Fruit fly (Drosophila melanogaster) whole organism, prepupa: ENCODE results near the gene gzl.
A peak's percentile ranks its signal among the peaks of the same experiment; 100 is the strongest.

Experiments
- Blimp-1 ChIP-seq: fragments of 200-800 bp; sonication (Bioruptor generic); optimal IDR thresholded peaks from 3 replicates; lab custom pipeline; 2017; ENCODE audit warnings: missing biosample characterization, missing genetic modification characterization, mild to moderate bottlenecking, moderate library complexity, missing genetic modification reagents
- CG10631 ChIP-seq: fragments of 200-800 bp; sonication (Bioruptor generic); optimal IDR thresholded peaks from 2 replicates; lab custom pipeline; 2016; ENCODE audit warnings: missing biosample characterization, missing genetic modification characterization
- CG11294 ChIP-seq: fragments of 200-800 bp; sonication (Bioruptor generic); IDR thresholded peaks from 2 replicates; pipeline ENCODE4 v1.3.6; 2022; ENCODE audit warnings: missing biosample characterization, missing genetic modification characterization
- CG11762 ChIP-seq: fragments of 200-800 bp; sonication (Bioruptor generic); optimal IDR thresholded peaks from 3 replicates; lab custom pipeline; 2016; ENCODE audit warnings: missing biosample characterization, missing genetic modification characterization; ENCODE audit not compliant: insufficient read depth
- CG11902 ChIP-seq: fragments of 200-800 bp; sonication (Bioruptor generic); optimal IDR thresholded peaks from 3 replicates; lab custom pipeline; 2016; ENCODE audit warnings: missing biosample characterization, missing genetic modification characterization
- CG15336 ChIP-seq: fragments of 200-800 bp; sonication (Bioruptor generic); IDR thresholded peaks from 2 replicates; pipeline ENCODE4 v1.3.6; 2022; ENCODE audit warnings: missing biosample characterization, missing genetic modification characterization
- CG1621 ChIP-seq: fragments of 200-800 bp; sonication (Bioruptor generic); optimal IDR thresholded peaks from 3 replicates; lab custom pipeline; 2018; ENCODE audit warnings: missing biosample characterization, mild to moderate bottlenecking, missing genetic modification characterization
- CG16779 ChIP-seq: fragments of 200-800 bp; sonication (Bioruptor generic); optimal IDR thresholded peaks from 3 replicates; lab custom pipeline; 2017; ENCODE audit warnings: missing biosample characterization, mild to moderate bottlenecking, missing genetic modification characterization
- CG3032 ChIP-seq: fragments of 200-800 bp; optimal IDR thresholded peaks from 2 replicates; lab custom pipeline; 2019; ENCODE audit warnings: missing biosample characterization, mild to moderate bottlenecking, missing genetic modification characterization, moderate library complexity
- CG31627 ChIP-seq: fragments of 200-800 bp; sonication (Bioruptor generic); optimal IDR thresholded peaks from 3 replicates; lab custom pipeline; 2016; ENCODE audit warnings: missing biosample characterization, missing genetic modification characterization
- CG34406 ChIP-seq: fragments of 200-800 bp; sonication (Bioruptor generic); optimal IDR thresholded peaks from 3 replicates; lab custom pipeline; 2016; ENCODE audit warnings: missing biosample characterization, missing genetic modification characterization
- CG3919 ChIP-seq: fragments of 200-800 bp; sonication (Bioruptor generic); optimal IDR thresholded peaks from 3 replicates; lab custom pipeline; 2016; ENCODE audit warnings: missing biosample characterization, missing genetic modification characterization
- CG4318 ChIP-seq: fragments of 200-800 bp; sonication (Bioruptor generic); optimal IDR thresholded peaks from 3 replicates; lab custom pipeline; 2017; ENCODE audit warnings: missing biosample characterization, mild to moderate bottlenecking, missing genetic modification characterization
- CG6163 ChIP-seq: fragments of 200-800 bp; sonication (Bioruptor generic); IDR thresholded peaks from 3 replicates; pipeline ENCODE4 v1.3.6; 2022; ENCODE audit warnings: missing biosample characterization, missing genetic modification characterization
- CG6276 ChIP-seq: fragments of 200-800 bp; sonication (Bioruptor generic); optimal IDR thresholded peaks from 2 replicates; lab custom pipeline; 2017; ENCODE audit warnings: missing biosample characterization, mild to moderate bottlenecking, missing genetic modification characterization
- CG6792 ChIP-seq: fragments of 200-800 bp; sonication (Bioruptor generic); optimal IDR thresholded peaks from 3 replicates; lab custom pipeline; 2016; ENCODE audit warnings: missing biosample characterization, missing genetic modification characterization
- CG6808 ChIP-seq: fragments of 200-800 bp; sonication (Bioruptor generic); optimal IDR thresholded peaks from 3 replicates; lab custom pipeline; 2017; ENCODE audit warnings: missing biosample characterization, missing genetic modification characterization, mild to moderate bottlenecking, moderate library complexity, missing genetic modification reagents
- CG6854 ChIP-seq: fragments of 200-800 bp; sonication (Bioruptor generic); optimal IDR thresholded peaks from 2 replicates; lab custom pipeline; 2017; ENCODE audit warnings: missing biosample characterization, mild to moderate bottlenecking, missing genetic modification characterization
- CG7368 ChIP-seq: fragments of 200-800 bp; sonication (Bioruptor generic); optimal IDR thresholded peaks from 3 replicates; lab custom pipeline; 2016; ENCODE audit warnings: missing biosample characterization, missing genetic modification characterization
- CG8632 ChIP-seq: fragments of 200-800 bp; sonication (Bioruptor generic); optimal IDR thresholded peaks from 3 replicates; lab custom pipeline; 2016; ENCODE audit warnings: missing biosample characterization, missing genetic modification characterization
- CG9139 ChIP-seq: fragments of 200-800 bp; sonication (Bioruptor generic); optimal IDR thresholded peaks from 3 replicates; lab custom pipeline; 2017; ENCODE audit warnings: missing biosample characterization, mild to moderate bottlenecking, missing genetic modification characterization
- Eip75B ChIP-seq: fragments of 200-800 bp; sonication (Bioruptor generic); optimal IDR thresholded peaks from 3 replicates; lab custom pipeline; 2016; ENCODE audit warnings: missing biosample characterization, missing genetic modification characterization
- Eip78C ChIP-seq: fragments of 200-800 bp; sonication (Bioruptor generic); peaks from one replicate; lab custom pipeline; 2016; ENCODE audit warnings: missing biosample characterization, missing genetic modification characterization
- Eip93F ChIP-seq: fragments of 200-800 bp; sonication (Bioruptor generic); optimal IDR thresholded peaks from 2 replicates; lab custom pipeline; 2016; ENCODE audit warnings: missing biosample characterization, mild to moderate bottlenecking, missing genetic modification characterization
- Ets21C ChIP-seq: fragments of 200-800 bp; sonication (Bioruptor generic); optimal IDR thresholded peaks from 3 replicates; lab custom pipeline; 2016; ENCODE audit warnings: missing biosample characterization, missing genetic modification characterization
- Ets96B ChIP-seq: fragments of 200-800 bp; optimal IDR thresholded peaks from 2 replicates; lab custom pipeline; 2019; ENCODE audit warnings: missing biosample characterization, mild to moderate bottlenecking, missing genetic modification characterization, moderate library complexity
- Gug ChIP-seq: fragments of 200-800 bp; sonication (Bioruptor generic); IDR thresholded peaks from 2 replicates; pipeline ENCODE4 v1.3.6; 2022; ENCODE audit warnings: missing biosample characterization, missing genetic modification characterization
- Hr39 ChIP-seq: fragments of 200-800 bp; sonication (Bioruptor generic); optimal IDR thresholded peaks from 2 replicates; lab custom pipeline; 2016; ENCODE audit warnings: missing biosample characterization, missing genetic modification characterization
- Hr4 ChIP-seq: fragments of 200-800 bp; sonication (Bioruptor generic); optimal IDR thresholded peaks from 3 replicates; lab custom pipeline; 2016; ENCODE audit warnings: missing biosample characterization, missing genetic modification characterization
- Lpt ChIP-seq: fragments of 200-800 bp; sonication (Bioruptor generic); optimal IDR thresholded peaks from 3 replicates; lab custom pipeline; 2016; ENCODE audit warnings: missing biosample characterization, missing genetic modification characterization
- OdsH ChIP-seq: fragments of 200-800 bp; sonication (Bioruptor generic); optimal IDR thresholded peaks from 3 replicates; lab custom pipeline; 2016; ENCODE audit warnings: missing biosample characterization, missing genetic modification characterization
- Sox102F ChIP-seq: fragments of 200-800 bp; sonication (Bioruptor generic); optimal IDR thresholded peaks from 2 replicates; lab custom pipeline; 2016; ENCODE audit warnings: missing biosample characterization, mild to moderate bottlenecking, missing genetic modification characterization
- Sox15 ChIP-seq: fragments of 200-800 bp; sonication (Bioruptor generic); optimal IDR thresholded peaks from 3 replicates; lab custom pipeline; 2016; ENCODE audit warnings: missing biosample characterization, missing genetic modification characterization
- achi ChIP-seq: fragments of 200-800 bp; sonication (Bioruptor generic); optimal IDR thresholded peaks from 3 replicates; lab custom pipeline; 2016; ENCODE audit warnings: missing biosample characterization, missing genetic modification characterization
- acj6 ChIP-seq: fragments of 200-800 bp; sonication (Bioruptor generic); optimal IDR thresholded peaks from 3 replicates; lab custom pipeline; 2016; ENCODE audit warnings: missing biosample characterization, missing genetic modification characterization
- cyc ChIP-seq: fragments of 200-800 bp; sonication (Bioruptor generic); optimal IDR thresholded peaks from 3 replicates; lab custom pipeline; 2016; ENCODE audit warnings: missing biosample characterization, missing genetic modification characterization
- dac ChIP-seq: fragments of 200-800 bp; sonication (Bioruptor generic); optimal IDR thresholded peaks from 2 replicates; lab custom pipeline; 2017; ENCODE audit warnings: missing biosample characterization, mild to moderate bottlenecking, missing genetic modification characterization
- eg ChIP-seq: fragments of 200-800 bp; sonication (Bioruptor generic); IDR thresholded peaks from 3 replicates; pipeline ENCODE4 v1.3.6; 2022; ENCODE audit warnings: missing biosample characterization, missing genetic modification characterization
- esn ChIP-seq: fragments of 200-800 bp; sonication (Bioruptor generic); optimal IDR thresholded peaks from 2 replicates; lab custom pipeline; 2016; ENCODE audit warnings: missing biosample characterization, mild to moderate bottlenecking, missing genetic modification characterization, moderate library complexity
- fd59A ChIP-seq: fragments of 200-800 bp; sonication (Bioruptor generic); optimal IDR thresholded peaks from 2 replicates; lab custom pipeline; 2017; ENCODE audit warnings: missing biosample characterization, mild to moderate bottlenecking, missing genetic modification characterization, missing genetic modification reagents
- fd85E ChIP-seq: fragments of 200-800 bp; sonication (Bioruptor generic); optimal IDR thresholded peaks from 3 replicates; lab custom pipeline; 2016; ENCODE audit warnings: missing biosample characterization, missing genetic modification characterization
- net ChIP-seq: fragments of 200-800 bp; sonication (Bioruptor generic); optimal IDR thresholded peaks from 3 replicates; lab custom pipeline; 2016; ENCODE audit warnings: missing biosample characterization, missing genetic modification characterization
- pdm3 ChIP-seq: fragments of 200-800 bp; sonication (Bioruptor generic); optimal IDR thresholded peaks from 3 replicates; lab custom pipeline; 2016; ENCODE audit warnings: missing biosample characterization, missing genetic modification characterization
- salr ChIP-seq, 2 experiments: fragments of 200-800 bp; sonication (Bioruptor generic); optimal IDR thresholded peaks; 3 replicates each; lab custom pipeline; 2016 to 2018; ENCODE audit warnings: missing biosample characterization in 2 of 2, missing genetic modification characterization in 2 of 2, mild to moderate bottlenecking in 1 of 2
- spab ChIP-seq: fragments of 200-800 bp; sonication (Bioruptor generic); optimal IDR thresholded peaks from 2 replicates; lab custom pipeline; 2017; ENCODE audit warnings: missing biosample characterization, mild to moderate bottlenecking, missing genetic modification characterization, missing genetic modification reagents
- ss ChIP-seq, 2 experiments: fragments of 200-800 bp; sonication (Bioruptor generic); optimal IDR thresholded peaks; 2 replicates in 1 of 2; 3 replicates in 1 of 2; lab custom pipeline; 2017 to 2018; ENCODE audit warnings: mild to moderate bottlenecking in 2 of 2, missing biosample characterization in 2 of 2, missing genetic modification characterization in 2 of 2, moderate library complexity in 1 of 2
- topi ChIP-seq: fragments of 200-800 bp; sonication (Bioruptor generic); optimal IDR thresholded peaks from 3 replicates; lab custom pipeline; 2016; ENCODE audit warnings: missing biosample characterization, missing genetic modification characterization
- vri ChIP-seq: fragments of 200-800 bp; sonication (Bioruptor generic); optimal IDR thresholded peaks from 3 replicates; lab custom pipeline; 2016; ENCODE audit warnings: missing biosample characterization, mild to moderate bottlenecking, missing genetic modification characterization

gzl gene

dm6 chr3R:6342702-6343101 is 40.0 kb upstream of the gzl start, which contains the start of gene CG10298:
CG10298 (plus strand) TSS chr3R:6343002.
- TF ChIP-seq Hr39 (GFP tag; lab: Kevin White, UChicago): no peak
- no peak for TF ChIP-seq CG10631 (GFP tag; lab: Kevin White, UChicago)
- TF ChIP-seq Sox15 (GFP tag; lab: Kevin White, UChicago): no peak
- TF ChIP-seq CG11762 (GFP tag; lab: Kevin White, UChicago): no peak

dm6 chr3R:6343396-6344239 is 39.1 kb upstream of the gzl start, which contains the start of gene CG17919:
CG17919 (plus strand) TSS chr3R:6344029.
- TF ChIP-seq vri (GFP tag; lab: Kevin White, UChicago) (no peak), Gug (GFP tag; lab: Robert Waterston, UW) (no peak), Hr4 (GFP tag; lab: Kevin White, UChicago) (peak; percentile 19), Ets96B (tag; lab: Kevin White, UChicago) (peak; percentile 27), CG31627 (peak; percentile 13), Sox102F (no peak), Eip78C (GFP tag; lab: Kevin White, UChicago) (peak; percentile 60), ss (GFP tag; optimal IDR thresholded peaks at IDR 0.05; lab: Kevin White, UChicago) (no peak), CG3032 (tag; lab: Kevin White, UChicago) (peak; percentile 37), CG6276 (GFP tag; lab: Kevin White, UChicago) (no peak), CG11762 (GFP tag; lab: Kevin White, UChicago) (no peak), CG9139 (GFP tag; lab: Kevin White, UChicago) (no peak), pdm3 (GFP tag; lab: Kevin White, UChicago) (peak; percentile 24), eg (GFP tag; lab: Robert Waterston, UW) (0 out of 3 replicates have a peak, but pooled peaks have one; percentile 14), cyc (GFP tag; lab: Kevin White, UChicago) (no peak), Eip75B (GFP tag; lab: Kevin White, UChicago) (no peak), CG11294 (GFP tag; lab: Robert Waterston, UW) (no peak), CG8632 (peak; percentile 57), CG6808 (GFP tag; lab: Kevin White, UChicago) (peak; percentile 53), CG11902 (no peak), CG6854 (GFP tag; lab: Kevin White, UChicago) (peak; percentile 17), achi (GFP tag; lab: Kevin White, UChicago) (peak; percentile 41), CG34406 (GFP tag; lab: Kevin White, UChicago) (peak; percentile 58), Ets21C (GFP tag; lab: Kevin White, UChicago) (no peak), dac (GFP tag; lab: Kevin White, UChicago) (no peak), salr (GFP tag; optimal IDR thresholded peaks at IDR 0.05; lab: Kevin White, UChicago) (peak in 1 of 2 experiments; percentile 12), spab (GFP tag; lab: Kevin White, UChicago) (no peak), net (GFP tag; lab: Kevin White, UChicago) (no peak), esn (GFP tag; lab: Kevin White, UChicago) (peak; percentile 44), acj6 (GFP tag; lab: Kevin White, UChicago) (peak; percentile 52), OdsH (GFP tag; lab: Kevin White, UChicago) (peak; percentile 60), CG6163 (GFP tag; lab: Robert Waterston, UW) (no peak), CG4318 (GFP tag; lab: Kevin White, UChicago) (no peak), CG15336 (peak; percentile 53), fd59A (GFP tag; lab: Kevin White, UChicago) (no peak), CG6792 (GFP tag; lab: Kevin White, UChicago) (peak; percentile 22), CG7368 (GFP tag; lab: Kevin White, UChicago) (peak; percentile 32), CG3919 (peak; percentile 57), Eip93F (GFP tag; lab: Kevin White, UChicago) (no peak), Blimp-1 (GFP tag; lab: Kevin White, UChicago) (no peak), CG1621 (tag; lab: Kevin White, UChicago) (peak; percentile 99), fd85E (GFP tag; lab: Kevin White, UChicago) (no peak), Hr39 (GFP tag; lab: Kevin White, UChicago) (peak; percentile 23), topi (peak; percentile 35), CG16779 (no peak), Lpt (GFP tag; lab: Kevin White, UChicago) (no peak)
